Worm (Caenorhabditis elegans) whole organism, late embryonic: ENCODE data around the gene C04E6.13.

Experiments
- ama-1 ChIP-seq: fragments of 150-350 bp; optimal IDR thresholded peaks from 2 replicates; lab custom pipeline; 2014
- ceh-18 ChIP-seq: sonication (generic microtip); optimal IDR thresholded peaks from 2 replicates; lab custom pipeline; 2016; ENCODE audit warnings: missing genetic modification characterization, missing compliant biosample characterization
- ceh-22 ChIP-seq: sonication (generic microtip); optimal IDR thresholded peaks from 2 replicates; lab custom pipeline; 2017; ENCODE audit warnings: missing biosample characterization, missing genetic modification characterization
- ceh-31 ChIP-seq: sonication (generic microtip); optimal IDR thresholded peaks from 2 replicates; lab custom pipeline; 2016; ENCODE audit warnings: missing genetic modification characterization, missing compliant biosample characterization
- ceh-34 ChIP-seq: sonication (generic microtip); optimal IDR thresholded peaks from 2 replicates; lab custom pipeline; 2016; ENCODE audit warnings: mild to moderate bottlenecking, missing genetic modification characterization, missing compliant biosample characterization
- elt-2 ChIP-seq: sonication (generic microtip); optimal IDR thresholded peaks from 2 replicates; lab custom pipeline; 2016; ENCODE audit warnings: missing genetic modification reagents, missing genetic modification characterization, missing compliant biosample characterization
- fkh-6 ChIP-seq: sonication (generic microtip); optimal IDR thresholded peaks from 2 replicates; lab custom pipeline; 2016; ENCODE audit warnings: missing genetic modification characterization, missing compliant biosample characterization
- hlh-8 ChIP-seq: sonication (generic microtip); optimal IDR thresholded peaks from 2 replicates; lab custom pipeline; 2016; ENCODE audit warnings: missing genotype, missing genetic modification characterization, missing compliant biosample characterization
- nfya-1 ChIP-seq: sonication (generic microtip); optimal IDR thresholded peaks from 2 replicates; lab custom pipeline; 2017; ENCODE audit warnings: missing genetic modification characterization, mild to moderate bottlenecking, missing compliant biosample characterization, antibody characterized with exemption, moderate library complexity
- nhr-11 ChIP-seq: fragments of 150-350 bp; optimal IDR thresholded peaks from 2 replicates; lab custom pipeline; 2014; ENCODE audit warnings: missing biosample characterization, missing genetic modification characterization
- nhr-232 ChIP-seq: sonication (generic microtip); optimal IDR thresholded peaks from 2 replicates; lab custom pipeline; 2016; ENCODE audit warnings: missing genetic modification characterization, missing compliant biosample characterization
- npax-4 ChIP-seq: sonication (generic microtip); optimal IDR thresholded peaks from 2 replicates; lab custom pipeline; 2016; ENCODE audit warnings: missing genetic modification characterization, missing compliant biosample characterization
- tbx-7 ChIP-seq: sonication (generic microtip); optimal IDR thresholded peaks from 2 replicates; lab custom pipeline; 2016; ENCODE audit warnings: missing genotype, missing genetic modification characterization, missing compliant biosample characterization
- unc-3 ChIP-seq, 2 experiments: fragments of 200-800 bp in 1 of 2; sonication (Bioruptor generic) in 1 of 2; sonication (generic microtip) in 1 of 2; conservative IDR thresholded peaks in 1 of 2; optimal IDR thresholded peaks in 1 of 2; 2 replicates each; pipeline versions ENCODE4 v1.3.6 to Lab custom; 2016 to 2022; ENCODE audit warnings: missing compliant biosample characterization in 2 of 2, missing genetic modification characterization in 2 of 2, missing genetic modification reagents in 1 of 2

DNA sequence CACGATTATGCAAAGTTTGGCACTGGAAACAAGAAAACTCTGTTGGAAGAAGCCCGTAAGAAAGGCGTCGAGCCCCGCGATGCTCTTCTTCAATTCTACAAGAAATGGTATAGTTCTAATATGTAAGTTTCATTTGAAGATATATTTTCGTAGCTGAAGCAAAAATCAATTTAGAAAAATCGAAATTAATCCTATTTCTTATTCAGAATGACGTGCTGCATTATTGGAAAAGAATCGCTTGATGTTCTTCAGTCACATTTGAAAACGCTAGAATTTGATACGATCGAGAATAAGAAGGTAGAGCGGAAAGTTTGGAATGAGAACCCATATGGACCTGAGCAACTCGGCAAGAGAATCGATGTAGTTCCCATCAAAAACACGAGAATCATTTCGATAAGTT, 35.6 kb upstream of the C04E6.13 start:
- TF ChIP-seq ceh-34: no peak
- TF ChIP-seq ceh-18: no peak
- TF ChIP-seq fkh-6 (tag; lab: Kevin White, UChicago): no peak
- no peak for TF ChIP-seq elt-2 (tag; lab: Kevin White, UChicago)
- no peak for TF ChIP-seq hlh-8
- TF ChIP-seq unc-3 (GFP tag; conservative IDR thresholded peaks at IDR 0.05; lab: Robert Waterston, UW): no peak
- no peak for TF ChIP-seq unc-3 (tag; optimal IDR thresholded peaks at IDR 0.05; lab: Kevin White, UChicago)
- no peak for TF ChIP-seq npax-4 (tag; lab: Kevin White, UChicago)
- no peak for TF ChIP-seq nhr-232 (tag; lab: Kevin White, UChicago)
- no peak for TF ChIP-seq nfya-1 (tag; lab: Kevin White, UChicago)
- TF ChIP-seq ceh-22 (tag; lab: Kevin White, UChicago): no peak
- no peak for TF ChIP-seq ama-1 (lab: Kevin White, UChicago)
- TF ChIP-seq tbx-7 (tag; lab: Kevin White, UChicago): no peak
- no peak for TF ChIP-seq nhr-11
- no peak for TF ChIP-seq ceh-31
